Worm (Caenorhabditis elegans): Measurements from ENCODE around the gene F40F9.3.

Gene F40F9.3

DNA sequence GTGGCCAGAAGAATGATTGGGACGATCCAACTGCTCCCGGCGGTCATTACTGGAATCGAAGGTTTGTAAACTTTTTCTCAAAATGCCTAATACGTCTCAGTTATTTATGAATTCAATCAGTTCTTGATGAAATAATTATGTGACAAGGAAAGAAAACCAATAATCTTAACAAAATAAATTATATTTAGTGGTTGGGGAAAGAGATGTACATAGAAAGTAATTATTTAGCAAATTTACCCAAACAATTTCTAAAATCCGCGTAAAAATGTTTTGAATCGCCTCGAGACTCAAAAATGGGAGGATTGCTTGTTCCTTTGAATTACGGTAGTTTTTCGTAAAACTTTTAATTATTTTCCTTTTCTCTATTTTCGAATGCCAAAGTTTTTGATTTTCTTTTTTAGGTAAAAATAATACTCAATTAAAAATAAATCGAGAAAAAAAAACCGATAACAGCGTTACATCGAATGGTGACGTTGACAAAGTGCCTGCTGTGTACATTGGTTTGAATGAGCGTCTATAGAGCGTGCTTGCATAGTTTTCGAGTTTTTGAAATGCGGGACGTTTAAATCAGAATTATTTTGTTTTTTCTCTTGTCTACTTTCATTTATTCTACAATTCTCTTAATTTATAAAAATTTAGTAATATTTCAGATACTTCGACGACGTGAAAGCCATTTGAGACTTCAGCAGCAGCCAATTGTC is 14.6 kb downstream of the F40F9.3 start, which contains the start of the genes aagr-3 and drap-1 (continued):
- TF ChIP-seq egl-27 (tag; optimal IDR thresholded peaks at IDR 0.05): no peak
- no peak for TF ChIP-seq alr-1 (tag; optimal IDR thresholded peaks at IDR 0.05)
- no peak for TF ChIP-seq unc-62 (GFP tag; optimal IDR thresholded peaks at IDR 0.05)
- no peak for TF ChIP-seq nhr-237 (tag; optimal IDR thresholded peaks at IDR 0.05)
- no peak for TF ChIP-seq ztf-11 (tag; optimal IDR thresholded peaks at IDR 0.05)
- peak; percentile 77 for TF ChIP-seq nhr-129 (tag; optimal IDR thresholded peaks at IDR 0.05)
- peak; percentile 82 for TF ChIP-seq C34F6.9 (tag; optimal IDR thresholded peaks at IDR 0.05)
- peak; percentile 25 for TF ChIP-seq skn-1 (tag; optimal IDR thresholded peaks at IDR 0.05)
- no peak for TF ChIP-seq ceh-82 (tag; optimal IDR thresholded peaks at IDR 0.05)
- peak; percentile 12 for TF ChIP-seq ztf-4 (tag; optimal IDR thresholded peaks at IDR 0.05)
- TF ChIP-seq nhr-21 (tag; optimal IDR thresholded peaks at IDR 0.05): no peak
- no peak for TF ChIP-seq nhr-77 (tag; optimal IDR thresholded peaks at IDR 0.05)
- peak; percentile 55 for TF ChIP-seq lin-13 (GFP tag; optimal IDR thresholded peaks at IDR 0.05)
- no peak for TF ChIP-seq lin-11 (tag; optimal IDR thresholded peaks at IDR 0.05)

DNA sequence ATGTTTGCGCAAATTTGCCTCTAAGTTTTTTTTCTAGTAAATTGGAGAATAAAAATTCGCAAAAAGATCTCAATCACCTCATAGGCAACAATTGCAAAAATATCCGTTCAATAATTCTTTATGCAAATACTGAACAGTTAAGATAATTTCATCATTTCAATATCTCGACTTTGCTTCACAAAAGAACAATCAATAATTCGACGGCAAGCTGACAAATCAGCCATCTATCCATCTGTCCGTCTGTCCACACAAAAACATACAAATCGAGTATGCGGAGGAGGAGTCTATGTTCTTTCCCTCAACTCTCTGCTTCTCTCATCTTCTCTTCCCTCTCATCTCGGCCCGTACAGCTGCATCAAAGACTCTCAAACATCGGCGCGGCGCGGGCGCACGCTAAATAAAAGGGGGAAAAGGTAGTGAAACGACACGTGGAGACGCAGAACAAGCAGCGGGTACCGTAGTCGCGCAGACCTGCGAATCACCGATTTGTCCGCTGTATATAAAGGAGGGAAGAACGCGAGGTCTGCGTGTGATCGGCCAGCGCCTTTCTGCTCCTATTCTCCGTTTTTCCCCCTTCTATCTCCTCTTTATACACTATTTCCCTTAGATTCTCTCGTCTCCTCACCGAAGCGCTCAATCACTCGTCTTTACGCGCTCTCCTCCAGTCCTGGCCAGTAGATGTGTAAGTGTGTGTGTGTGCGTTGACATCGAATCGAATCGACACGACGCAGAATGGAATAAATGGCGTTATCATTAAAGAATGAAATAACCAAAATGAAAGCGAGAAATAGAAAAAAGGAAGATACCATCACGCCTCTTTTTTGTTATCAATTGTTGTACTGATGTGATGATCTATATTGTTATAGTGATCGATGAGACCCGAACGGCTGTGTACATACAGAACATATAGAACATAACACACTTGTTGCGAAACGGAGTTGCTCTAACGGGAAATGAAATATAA is 16.0 kb downstream of the F40F9.3 start:
- peak; percentile 91 for TF ChIP-seq ceh-16 (tag; optimal IDR thresholded peaks at IDR 0.05)
- TF ChIP-seq R02D3.7 (tag; optimal IDR thresholded peaks at IDR 0.05): no peak
- TF ChIP-seq aly-2 (tag; optimal IDR thresholded peaks at IDR 0.05): no peak
- TF ChIP-seq lin-11 (tag; optimal IDR thresholded peaks at IDR 0.05): peak; percentile 98
- peak; percentile 55 for TF ChIP-seq skn-1 (tag; optimal IDR thresholded peaks at IDR 0.05)
- TF ChIP-seq egl-27 (tag; optimal IDR thresholded peaks at IDR 0.05): peak; percentile 85
- peak; percentile 96 for TF ChIP-seq C34F6.9 (tag; optimal IDR thresholded peaks at IDR 0.05)
- TF ChIP-seq nhr-25 (tag; optimal IDR thresholded peaks at IDR 0.05): peak; percentile 93
- no peak for TF ChIP-seq nhr-237 (tag; optimal IDR thresholded peaks at IDR 0.05)
- TF ChIP-seq ceh-82 (tag; optimal IDR thresholded peaks at IDR 0.05): no peak
- TF ChIP-seq ztf-4 (tag; optimal IDR thresholded peaks at IDR 0.05): peak; percentile 94
- no peak for TF ChIP-seq nhr-77 (tag; optimal IDR thresholded peaks at IDR 0.05)
- peak; percentile 98 for TF ChIP-seq crh-2 (tag; optimal IDR thresholded peaks at IDR 0.05)
- TF ChIP-seq alr-1 (tag; optimal IDR thresholded peaks at IDR 0.05): no peak
- peak; percentile 61 for TF ChIP-seq sem-4 (tag; optimal IDR thresholded peaks at IDR 0.05)
- 0 out of 2 replicates have a peak, but pooled peaks have one; percentile 63 for TF ChIP-seq ztf-1 (GFP tag; conservative IDR thresholded peaks at IDR 0.05)
- peak; percentile 98 for TF ChIP-seq nhr-129 (tag; optimal IDR thresholded peaks at IDR 0.05)
- no peak for TF ChIP-seq elt-3 (tag; optimal IDR thresholded peaks at IDR 0.05)
- TF ChIP-seq unc-62 (GFP tag; optimal IDR thresholded peaks at IDR 0.05): no peak
- TF ChIP-seq zag-1 (tag; optimal IDR thresholded peaks at IDR 0.05): peak; percentile 93
- TF ChIP-seq mab-5 (tag; optimal IDR thresholded peaks at IDR 0.05): peak; percentile 76
- no peak for TF ChIP-seq elt-1 (tag; optimal IDR thresholded peaks at IDR 0.05)
- peak; percentile 76 for TF ChIP-seq blmp-1 (tag; optimal IDR thresholded peaks at IDR 0.05; ENCODE audit: insufficient read depth)
- TF ChIP-seq ama-1 (optimal IDR thresholded peaks at IDR 0.05): peak; percentile 99
- peak; percentile 39 for TF ChIP-seq ztf-11 (tag; optimal IDR thresholded peaks at IDR 0.05)
- peak; percentile 90 to 98 for TF ChIP-seq mdl-1 (tag; optimal IDR thresholded peaks at IDR 0.05)
- TF ChIP-seq peb-1 (tag; optimal IDR thresholded peaks at IDR 0.05): no peak
- TF ChIP-seq nhr-21 (tag; optimal IDR thresholded peaks at IDR 0.05): peak; percentile 96
- peak; percentile 68 for TF ChIP-seq gmeb-1 (tag; optimal IDR thresholded peaks at IDR 0.05)
- TF ChIP-seq sma-9 (GFP tag; optimal IDR thresholded peaks at IDR 0.05): peak; percentile 90
- TF ChIP-seq sma-9 (tag; optimal IDR thresholded peaks at IDR 0.05): no peak
- no peak for TF ChIP-seq mbf-1 (tag; optimal IDR thresholded peaks at IDR 0.05)
- TF ChIP-seq nhr-6 (tag; optimal IDR thresholded peaks at IDR 0.05): peak; percentile 77
- no peak for TF ChIP-seq dmd-4 (tag; optimal IDR thresholded peaks at IDR 0.05)
- peak; percentile 95 for TF ChIP-seq unc-55 (GFP tag; optimal IDR thresholded peaks at IDR 0.05)
- TF ChIP-seq nhr-23 (tag; optimal IDR thresholded peaks at IDR 0.05): no peak
- TF ChIP-seq nhr-12 (tag; optimal IDR thresholded peaks at IDR 0.05): no peak
- peak; percentile 61 for TF ChIP-seq ZK546.5 (tag; optimal IDR thresholded peaks at IDR 0.05)
- TF ChIP-seq lin-39 (tag; optimal IDR thresholded peaks at IDR 0.05): peak; percentile 80
- TF ChIP-seq snpc-4 (tag; optimal IDR thresholded peaks at IDR 0.05): peak; percentile 79
- TF ChIP-seq sma-3 (GFP tag; optimal IDR thresholded peaks at IDR 0.05): peak; percentile 93
- peak; percentile 90 to 98 for TF ChIP-seq lsy-2 (tag; optimal IDR thresholded peaks at IDR 0.05)
- TF ChIP-seq fos-1 (tag; optimal IDR thresholded peaks at IDR 0.05): peak; percentile 97
- TF ChIP-seq unc-39 (tag; optimal IDR thresholded peaks at IDR 0.05): peak; percentile 69
- peak; percentile 77 for TF ChIP-seq nhr-11 (tag; optimal IDR thresholded peaks at IDR 0.05)
- TF ChIP-seq F13H6.1 (tag; optimal IDR thresholded peaks at IDR 0.05): peak; percentile 98
